Fruit fly (Drosophila melanogaster) whole organism: ENCODE data around the gene hng2.

Source experiments
- CG8478 ChIP-seq: fragments of >200 bp; optimal IDR thresholded peaks from 2 replicates; lab custom pipeline; 2018; ENCODE audit warnings: inconsistent platforms
- EcR ChIP-seq, 2 experiments: fragments of >200 bp; optimal IDR thresholded peaks; 2 replicates each; lab custom pipeline; 2017; ENCODE audit warnings: missing biosample characterization in 2 of 2, missing genetic modification characterization in 2 of 2, missing genetic modification reagents in 2 of 2
- pan ChIP-seq: fragments of >200 bp; optimal IDR thresholded peaks from 2 replicates; lab custom pipeline; 2017
- psq ChIP-seq: fragments of >200 bp; optimal IDR thresholded peaks from 2 replicates; lab custom pipeline; 2017
- usp ChIP-seq: fragments of >200 bp; optimal IDR thresholded peaks from 2 replicates; lab custom pipeline; 2017; ENCODE audit warnings: missing biosample characterization, missing genetic modification characterization, mixed read lengths

dm6 chr3R:8807048-8807447, 926 bp downstream of the hng2 start:
- TF ChIP-seq CG8478: no peak
- no peak for TF ChIP-seq EcR (GFP tag; optimal IDR thresholded peaks at IDR 0.05; lab: Kevin White, UChicago)
- no peak for TF ChIP-seq psq (lab: Kevin White, UChicago)
- TF ChIP-seq usp (GFP tag; lab: Kevin White, UChicago): no peak
- no peak for TF ChIP-seq pan (lab: Kevin White, UChicago)
